Fruit fly (Drosophila melanogaster) whole organism, embryonic: ENCODE results near the gene NELF-B.
A peak's percentile ranks its signal among the peaks of the same experiment; 100 is the strongest.

Source experiments
- ATbp ChIP-seq: fragments of 200-800 bp; sonication (Bioruptor generic); optimal IDR thresholded peaks from 2 replicates; lab custom pipeline; 2017; ENCODE audit warnings: missing biosample characterization, mild to moderate bottlenecking, missing genetic modification characterization, missing genetic modification reagents
- Bgb ChIP-seq: fragments of 200-800 bp; sonication (Bioruptor generic); IDR thresholded peaks from 2 replicates; pipeline ENCODE4 v1.3.6; 2022; ENCODE audit warnings: missing biosample characterization, missing genetic modification characterization; ENCODE audit not compliant: partially characterized antibody
- CG10267 ChIP-seq: fragments of 200-800 bp; sonication (Bioruptor generic); optimal IDR thresholded peaks from 2 replicates; lab custom pipeline; 2018; ENCODE audit warnings: missing biosample characterization, mild to moderate bottlenecking, missing genetic modification characterization, moderate library complexity
- CG12104 ChIP-seq: fragments of 200-800 bp; sonication (Bioruptor generic); optimal IDR thresholded peaks from 3 replicates; lab custom pipeline; 2016; ENCODE audit warnings: missing biosample characterization, missing genetic modification characterization
- CG15073 ChIP-seq: fragments of 200-800 bp; sonication (Bioruptor generic); optimal IDR thresholded peaks from 2 replicates; lab custom pipeline; 2016; ENCODE audit warnings: missing biosample characterization, missing genetic modification characterization
- CG1603 ChIP-seq: fragments of 200-800 bp; sonication (Bioruptor generic); optimal IDR thresholded peaks from 2 replicates; lab custom pipeline; 2019; ENCODE audit warnings: missing biosample characterization, mild to moderate bottlenecking, missing genetic modification characterization, moderate library complexity
- CG1647 ChIP-seq: fragments of 200-800 bp; sonication (Bioruptor generic); optimal IDR thresholded peaks from 3 replicates; lab custom pipeline; 2016; ENCODE audit warnings: missing biosample characterization, missing genetic modification characterization
- CG1792 ChIP-seq: fragments of 200-800 bp; sonication (Bioruptor generic); optimal IDR thresholded peaks from 2 replicates; lab custom pipeline; 2016; ENCODE audit warnings: missing biosample characterization, missing genetic modification characterization
- CG18619 ChIP-seq: fragments of 200-800 bp; sonication (Bioruptor generic); optimal IDR thresholded peaks from 3 replicates; lab custom pipeline; 2017; ENCODE audit warnings: missing biosample characterization, mild to moderate bottlenecking, missing genetic modification characterization
- CG18764 ChIP-seq: fragments of 200-800 bp; sonication (Bioruptor generic); optimal IDR thresholded peaks from 3 replicates; lab custom pipeline; 2016; ENCODE audit warnings: missing biosample characterization, missing genetic modification characterization
- CG30403 ChIP-seq: fragments of 200-800 bp; sonication (Bioruptor generic); optimal IDR thresholded peaks from 3 replicates; lab custom pipeline; 2016; ENCODE audit warnings: missing biosample characterization, missing genetic modification characterization
- CG34422 ChIP-seq: fragments of 200-800 bp; sonication (Bioruptor generic); IDR thresholded peaks from 3 replicates; pipeline ENCODE4 v1.3.6; 2022; ENCODE audit warnings: missing biosample characterization, missing genetic modification characterization
- CG4328 ChIP-seq: fragments of 200-800 bp; sonication (Bioruptor generic); optimal IDR thresholded peaks from 3 replicates; lab custom pipeline; 2017; ENCODE audit warnings: missing biosample characterization, missing genetic modification reagents, missing genetic modification characterization
- CG43689 ChIP-seq: fragments of 200-800 bp; sonication (Bioruptor generic); IDR thresholded peaks from 2 replicates; pipeline ENCODE4 v1.3.6; 2022; ENCODE audit warnings: missing biosample characterization, missing genetic modification characterization
- CG4730 ChIP-seq: fragments of 200-800 bp; sonication (Bioruptor generic); IDR thresholded peaks from 2 replicates; pipeline ENCODE4 v1.3.6; 2022; ENCODE audit warnings: missing biosample characterization, missing genetic modification characterization
- CG9932 ChIP-seq: fragments of 200-800 bp; sonication (Bioruptor generic); IDR thresholded peaks from 2 replicates; pipeline ENCODE4 v1.3.6; 2022; ENCODE audit warnings: missing biosample characterization, missing genetic modification characterization
- Dad ChIP-seq: fragments of 200-800 bp; sonication (Bioruptor generic); optimal IDR thresholded peaks from 3 replicates; lab custom pipeline; 2016; ENCODE audit warnings: missing biosample characterization, missing genetic modification characterization
- Dp ChIP-seq: fragments of 200-800 bp; sonication (Bioruptor generic); optimal IDR thresholded peaks from 2 replicates; lab custom pipeline; 2018; ENCODE audit warnings: missing biosample characterization, mild to moderate bottlenecking, missing genetic modification characterization, moderate library complexity
- HLH3B ChIP-seq: fragments of 200-800 bp; sonication (Bioruptor generic); IDR thresholded peaks from 2 replicates; pipeline ENCODE4 v1.3.6; 2022; ENCODE audit warnings: missing biosample characterization, missing genetic modification characterization
- HmgZ ChIP-seq: fragments of 200-800 bp; sonication (Bioruptor generic); optimal IDR thresholded peaks from 2 replicates; lab custom pipeline; 2018; ENCODE audit warnings: missing biosample characterization, mild to moderate bottlenecking, missing genetic modification characterization
- Hr78 ChIP-seq, 2 experiments: fragments of 200-800 bp in 1 of 2; fragments of >200 bp in 1 of 2; sonication (Bioruptor generic) in 1 of 2; optimal IDR thresholded peaks; 2 replicates each; lab custom pipeline; 2017 to 2019; ENCODE audit warnings: missing biosample characterization in 2 of 2, missing genetic modification characterization in 2 of 2, mild to moderate bottlenecking in 1 of 2, moderate library complexity in 1 of 2
- Hsf ChIP-seq: fragments of 200-800 bp; sonication (Bioruptor generic); optimal IDR thresholded peaks from 3 replicates; lab custom pipeline; 2016; ENCODE audit warnings: missing biosample characterization, missing genetic modification characterization
- Mad ChIP-seq: fragments of 200-800 bp; sonication (Bioruptor generic); optimal IDR thresholded peaks from 2 replicates; lab custom pipeline; 2016; ENCODE audit warnings: missing biosample characterization, missing genetic modification characterization
- Nf-YA ChIP-seq: fragments of 200-800 bp; sonication (Bioruptor generic); IDR thresholded peaks from 2 replicates; pipeline ENCODE4 v1.3.6; 2022; ENCODE audit warnings: missing biosample characterization, missing genetic modification characterization
- Nf-YB ChIP-seq: fragments of 200-800 bp; sonication (Bioruptor generic); optimal IDR thresholded peaks from 3 replicates; lab custom pipeline; 2019; ENCODE audit warnings: missing biosample characterization, mild to moderate bottlenecking, missing genetic modification characterization, moderate library complexity
- Oli ChIP-seq: fragments of 200-800 bp; sonication (Bioruptor generic); optimal IDR thresholded peaks from 2 replicates; lab custom pipeline; 2018; ENCODE audit warnings: missing biosample characterization, mild to moderate bottlenecking, missing genetic modification characterization, moderate library complexity
- Sin3A ChIP-seq: fragments of >200 bp; optimal IDR thresholded peaks from 2 replicates; lab custom pipeline; 2018
- Ssrp ChIP-seq: fragments of 200-800 bp; sonication (Bioruptor generic); optimal IDR thresholded peaks from 2 replicates; lab custom pipeline; 2018; ENCODE audit warnings: missing biosample characterization, mild to moderate bottlenecking, missing genetic modification characterization, moderate library complexity
- YL-1 ChIP-seq: fragments of 200-800 bp; sonication (Bioruptor generic); optimal IDR thresholded peaks from 3 replicates; lab custom pipeline; 2017; ENCODE audit warnings: missing biosample characterization, mild to moderate bottlenecking, missing genetic modification characterization
- ac ChIP-seq: fragments of 200-800 bp; sonication (Bioruptor generic); optimal IDR thresholded peaks from 3 replicates; lab custom pipeline; 2017; ENCODE audit warnings: missing biosample characterization, mild to moderate bottlenecking, missing genetic modification characterization
- bbx ChIP-seq: fragments of 200-800 bp; sonication (Bioruptor generic); IDR thresholded peaks from 2 replicates; pipeline ENCODE4 v1.3.6; 2022; ENCODE audit warnings: missing biosample characterization, missing genetic modification characterization; ENCODE audit not compliant: partially characterized antibody
- bcd ChIP-seq: fragments of 200-800 bp; sonication (Bioruptor generic); optimal IDR thresholded peaks from 2 replicates; lab custom pipeline; 2017; ENCODE audit warnings: missing biosample characterization, mild to moderate bottlenecking, missing genetic modification characterization
- ci ChIP-seq: fragments of 200-800 bp; sonication (Bioruptor generic); IDR thresholded peaks from 3 replicates; pipeline ENCODE4 v1.3.6; 2022; ENCODE audit warnings: missing biosample characterization, missing genetic modification characterization
- dimm ChIP-seq: fragments of 200-800 bp; sonication (Bioruptor generic); IDR thresholded peaks from 2 replicates; pipeline ENCODE4 v1.3.6; 2022; ENCODE audit warnings: missing biosample characterization, missing genetic modification characterization
- eve ChIP-seq, 2 experiments: fragments of >200 bp; optimal IDR thresholded peaks; 2 replicates each; lab custom pipeline; 2017; ENCODE audit warnings: missing biosample characterization in 2 of 2, missing genetic modification characterization in 2 of 2
- fd96Cb ChIP-seq: fragments of 200-800 bp; sonication (Bioruptor generic); optimal IDR thresholded peaks from 2 replicates; lab custom pipeline; 2018; ENCODE audit warnings: missing biosample characterization, mild to moderate bottlenecking, missing genetic modification characterization, moderate library complexity
- fru ChIP-seq: fragments of >200 bp; optimal IDR thresholded peaks from 2 replicates; lab custom pipeline; 2017
- gfzf ChIP-seq: fragments of 200-800 bp; sonication (Bioruptor generic); optimal IDR thresholded peaks from 2 replicates; lab custom pipeline; 2016; ENCODE audit warnings: missing biosample characterization, mild to moderate bottlenecking, missing genetic modification characterization, moderate library complexity
- kay ChIP-seq: fragments of 200-800 bp; sonication (Bioruptor generic); optimal IDR thresholded peaks from 2 replicates; lab custom pipeline; 2016; ENCODE audit warnings: missing biosample characterization, missing genetic modification characterization
- lola ChIP-seq, 3 experiments: fragments of >200 bp in 2 of 3; fragments of 200-800 bp in 1 of 3; sonication (Bioruptor generic) in 1 of 3; optimal IDR thresholded peaks; 2 replicates each; lab custom pipeline; 2017 to 2019; ENCODE audit warnings: missing biosample characterization in 3 of 3, missing genetic modification characterization in 3 of 3, mild to moderate bottlenecking in 1 of 3, moderate library complexity in 1 of 3
- nau ChIP-seq: fragments of 200-800 bp; sonication (Bioruptor generic); optimal IDR thresholded peaks from 3 replicates; lab custom pipeline; 2017; ENCODE audit warnings: missing biosample characterization, mild to moderate bottlenecking, missing genetic modification characterization, missing genetic modification reagents
- pb ChIP-seq: fragments of 200-800 bp; sonication (Bioruptor generic); optimal IDR thresholded peaks from 3 replicates; lab custom pipeline; 2016; ENCODE audit warnings: missing biosample characterization, missing genetic modification characterization
- row ChIP-seq: fragments of 200-800 bp; sonication (Bioruptor generic); IDR thresholded peaks from 3 replicates; pipeline ENCODE4 v1.3.6; 2022; ENCODE audit warnings: missing biosample characterization, missing genetic modification characterization
- sc ChIP-seq, 3 experiments: fragments of >200 bp in 2 of 3; fragments of 200-800 bp in 1 of 3; sonication (Bioruptor generic) in 1 of 3; optimal IDR thresholded peaks; 2 replicates in 2 of 3; 3 replicates in 1 of 3; lab custom pipeline; 2017; ENCODE audit warnings: mild to moderate bottlenecking in 1 of 3, missing biosample characterization in 1 of 3, missing genetic modification characterization in 1 of 3, missing genetic modification reagents in 1 of 3
- sqz ChIP-seq: fragments of 200-800 bp; sonication (Bioruptor generic); optimal IDR thresholded peaks from 3 replicates; lab custom pipeline; 2018; ENCODE audit warnings: missing biosample characterization, mild to moderate bottlenecking, missing genetic modification characterization
- tgo ChIP-seq: fragments of 200-800 bp; sonication (Bioruptor generic); IDR thresholded peaks from 3 replicates; pipeline ENCODE4 v1.3.6; 2022; ENCODE audit warnings: missing biosample characterization, missing genetic modification characterization
- tup ChIP-seq: fragments of 200-800 bp; sonication (Bioruptor generic); optimal IDR thresholded peaks from 2 replicates; lab custom pipeline; 2016; ENCODE audit warnings: missing biosample characterization, mild to moderate bottlenecking, missing genetic modification characterization, moderate library complexity
- yki ChIP-seq: fragments of >200 bp; optimal IDR thresholded peaks from 3 replicates; lab custom pipeline; 2018

Gene NELF-B

DNA sequence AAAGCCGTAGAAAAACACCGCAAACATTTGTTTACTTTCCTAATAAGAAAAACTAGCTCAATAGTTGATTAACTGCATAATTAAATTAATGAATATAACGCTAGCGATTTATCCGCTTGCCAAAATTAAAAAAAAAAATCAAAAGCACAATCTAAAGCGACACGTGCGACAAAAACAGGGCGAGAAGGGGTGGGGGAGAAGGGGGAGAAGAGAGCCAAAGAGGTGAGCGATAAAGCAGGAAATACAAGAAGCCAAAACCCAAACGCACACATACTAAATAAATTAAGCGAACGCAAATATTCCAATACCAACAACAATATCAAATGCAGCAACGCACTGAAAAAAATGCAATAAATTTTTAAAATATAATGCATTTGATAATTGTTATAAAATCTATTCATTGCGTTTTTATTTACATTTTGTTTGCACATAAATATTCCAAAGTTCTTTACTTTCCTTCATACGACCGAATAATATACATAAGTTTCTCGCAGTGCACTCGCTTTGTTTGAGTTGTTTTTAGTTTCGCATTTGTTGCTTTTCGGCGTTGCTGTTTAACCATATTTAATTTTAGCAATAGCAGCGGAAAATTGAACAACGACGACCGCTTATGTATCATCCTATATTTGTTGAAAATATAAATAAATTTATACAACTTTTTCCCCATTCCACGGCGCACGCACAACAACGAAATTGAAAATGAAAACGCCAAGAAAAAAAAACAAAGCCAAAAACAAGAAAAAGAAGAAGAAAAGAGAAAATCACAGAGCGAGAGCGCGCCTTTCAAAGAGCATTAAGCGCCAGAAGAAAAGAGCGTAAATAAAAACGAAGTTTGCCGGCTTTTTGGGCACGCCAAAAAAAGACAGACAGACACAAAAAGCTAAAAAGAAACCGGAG lies 29.9 kb downstream of the NELF-B start (continued):
- TF ChIP-seq eve (GFP tag; optimal IDR thresholded peaks at IDR 0.05; lab: Kevin White, UChicago) (peak in 1 of 2 experiments; percentile 98), CG10267 (tag; lab: Kevin White, UChicago) (peak; percentile 89), CG18619 (GFP tag; lab: Kevin White, UChicago) (peak; percentile 96), tup (GFP tag; lab: Kevin White, UChicago) (peak; percentile 71), row (GFP tag; lab: Robert Waterston, UW) (peak; percentile 97), Hsf (GFP tag; lab: Kevin White, UChicago) (peak; percentile 95), ci (peak; percentile 97), dimm (GFP tag; lab: Robert Waterston, UW) (peak; percentile 88), CG1647 (peak; percentile 90), yki (lab: Kevin White, UChicago) (no peak), CG43689 (peak; percentile 93), ATbp (GFP tag; lab: Kevin White, UChicago) (peak; percentile 95), fru (lab: Kevin White, UChicago) (no peak), sc (optimal IDR thresholded peaks at IDR 0.05; lab: Kevin White, UChicago) (no peak), sc (GFP tag; optimal IDR thresholded peaks at IDR 0.05; lab: Kevin White, UChicago) (peak; percentile 89), Oli (tag; lab: Kevin White, UChicago) (peak; percentile 98), CG9932 (GFP tag; lab: Robert Waterston, UW) (peak; percentile 93), HLH3B (GFP tag; lab: Robert Waterston, UW) (peak; percentile 94), HmgZ (tag; lab: Kevin White, UChicago) (peak; percentile 96), pb (peak; percentile 78), gfzf (GFP tag; lab: Kevin White, UChicago) (no peak), bcd (peak; percentile 96), tgo (GFP tag; lab: Robert Waterston, UW) (peak; percentile 97), CG4328 (GFP tag; lab: Kevin White, UChicago) (peak; percentile 90), CG34422 (GFP tag; lab: Robert Waterston, UW) (peak; percentile 97), CG15073 (GFP tag; lab: Kevin White, UChicago) (peak; percentile 48), CG30403 (peak; percentile 96), Dad (GFP tag; lab: Kevin White, UChicago) (peak; percentile 91), sqz (GFP tag; lab: Kevin White, UChicago) (peak; percentile 93), Nf-YA (GFP tag; lab: Robert Waterston, UW) (peak; percentile 94), Hr78 (GFP tag; optimal IDR thresholded peaks at IDR 0.05; lab: Kevin White, UChicago) (peak in 1 of 2 experiments; percentile 84), kay (GFP tag; lab: Kevin White, UChicago) (peak; percentile 84), CG4730 (GFP tag; lab: Robert Waterston, UW) (peak; percentile 93), CG18764 (peak; percentile 85), YL-1 (GFP tag; lab: Kevin White, UChicago) (peak; percentile 84), ac (GFP tag; lab: Kevin White, UChicago) (peak; percentile 56), lola (GFP tag; optimal IDR thresholded peaks at IDR 0.05; lab: Kevin White, UChicago) (peak in 1 of 3 experiments; percentile 83), Ssrp (peak; percentile 95), CG1792 (GFP tag; lab: Kevin White, UChicago) (peak; percentile 80), CG12104 (peak; percentile 91), Nf-YB (GFP tag; lab: Kevin White, UChicago) (peak; percentile 82), Bgb (GFP tag; lab: Robert Waterston, UW) (no peak), Dp (GFP tag; lab: Kevin White, UChicago) (peak; percentile 13), nau (GFP tag; lab: Kevin White, UChicago) (peak; percentile 95), Sin3A (lab: Kevin White, UChicago) (no peak), CG1603 (tag; lab: Kevin White, UChicago) (peak; percentile 88), fd96Cb (tag; lab: Kevin White, UChicago) (peak; percentile 96), bbx (no peak), Mad (GFP tag; lab: Kevin White, UChicago) (peak; percentile 93)
